Fruit fly (Drosophila melanogaster) whole organism, embryonic: ENCODE data around the gene CG1622.

Experiments
- Atf3 ChIP-seq: fragments of 200-800 bp; sonication (Bioruptor generic); optimal IDR thresholded peaks from 3 replicates; lab custom pipeline; 2016; ENCODE audit warnings: missing biosample characterization, missing genetic modification characterization
- Blimp-1 ChIP-seq: fragments of 200-800 bp; sonication (Bioruptor generic); optimal IDR thresholded peaks from 3 replicates; lab custom pipeline; 2018; ENCODE audit warnings: missing biosample characterization, missing genetic modification characterization, mild to moderate bottlenecking, moderate library complexity, missing genetic modification reagents
- CG11560 ChIP-seq: fragments of 200-800 bp; sonication (Bioruptor generic); IDR thresholded peaks from 3 replicates; pipeline ENCODE4 v1.3.6; 2022; ENCODE audit warnings: missing biosample characterization, missing genetic modification characterization
- CG12744 ChIP-seq: fragments of 200-800 bp; sonication (Bioruptor generic); optimal IDR thresholded peaks from 2 replicates; lab custom pipeline; 2016; ENCODE audit warnings: missing biosample characterization, missing genetic modification characterization
- CG16779 ChIP-seq: fragments of 200-800 bp; sonication (Bioruptor generic); IDR thresholded peaks from 2 replicates; pipeline ENCODE4 v1.3.6; 2022; ENCODE audit warnings: missing biosample characterization, missing genetic modification characterization
- CG16863 ChIP-seq: fragments of 200-800 bp; sonication (Bioruptor generic); optimal IDR thresholded peaks from 3 replicates; lab custom pipeline; 2016; ENCODE audit warnings: missing biosample characterization, missing genetic modification characterization
- CG2129 ChIP-seq: fragments of 200-800 bp; sonication (Bioruptor generic); IDR thresholded peaks from 2 replicates; pipeline ENCODE4 v1.3.6; 2022; ENCODE audit warnings: missing biosample characterization, missing genetic modification characterization; ENCODE audit not compliant: partially characterized antibody
- CG30403 ChIP-seq: fragments of 200-800 bp; sonication (Bioruptor generic); optimal IDR thresholded peaks from 3 replicates; lab custom pipeline; 2016; ENCODE audit warnings: missing biosample characterization, missing genetic modification characterization
- CG31365 ChIP-seq: fragments of 200-800 bp; sonication (Bioruptor generic); optimal IDR thresholded peaks from 2 replicates; lab custom pipeline; 2018; ENCODE audit warnings: missing biosample characterization, mild to moderate bottlenecking, missing genetic modification characterization
- CG3407 ChIP-seq: fragments of 200-800 bp; sonication (Bioruptor generic); optimal IDR thresholded peaks from 2 replicates; lab custom pipeline; 2018; ENCODE audit warnings: missing biosample characterization, mild to moderate bottlenecking, missing genetic modification characterization
- CG34422 ChIP-seq: fragments of 200-800 bp; sonication (Bioruptor generic); IDR thresholded peaks from 3 replicates; pipeline ENCODE4 v1.3.6; 2022; ENCODE audit warnings: missing biosample characterization, missing genetic modification characterization
- CG42726 ChIP-seq: fragments of 200-800 bp; sonication (Bioruptor generic); IDR thresholded peaks from 2 replicates; pipeline ENCODE4 v1.3.6; 2022; ENCODE audit warnings: missing biosample characterization, missing genetic modification characterization; ENCODE audit not compliant: partially characterized antibody
- CG4360 ChIP-seq: fragments of 200-800 bp; sonication (Bioruptor generic); IDR thresholded peaks from 2 replicates; pipeline ENCODE4 v1.3.6; 2022; ENCODE audit warnings: missing biosample characterization, missing genetic modification characterization
- CG4854 ChIP-seq: fragments of 200-800 bp; sonication (Bioruptor generic); optimal IDR thresholded peaks from 2 replicates; lab custom pipeline; 2016; ENCODE audit warnings: missing biosample characterization, missing genetic modification characterization, inconsistent platforms
- CG7357 ChIP-seq: fragments of 200-800 bp; sonication (Bioruptor generic); IDR thresholded peaks from 3 replicates; pipeline ENCODE4 v1.3.6; 2022; ENCODE audit warnings: missing biosample characterization, missing genetic modification characterization
- CG7786 ChIP-seq: fragments of 200-800 bp; sonication (Bioruptor generic); optimal IDR thresholded peaks from 2 replicates; lab custom pipeline; 2016; ENCODE audit warnings: missing biosample characterization, missing genetic modification characterization
- CG8281 ChIP-seq: fragments of 200-800 bp; sonication (Bioruptor generic); optimal IDR thresholded peaks from 2 replicates; lab custom pipeline; 2018; ENCODE audit warnings: missing biosample characterization, mild to moderate bottlenecking, missing genetic modification characterization, moderate library complexity
- CG8388 ChIP-seq: fragments of 200-800 bp; sonication (Bioruptor generic); optimal IDR thresholded peaks from 2 replicates; lab custom pipeline; 2019; ENCODE audit warnings: missing biosample characterization, mild to moderate bottlenecking, missing genetic modification characterization, moderate library complexity
- CG8478 ChIP-seq: fragments of >200 bp; optimal IDR thresholded peaks from 2 replicates; lab custom pipeline; 2018
- CG9609 ChIP-seq: fragments of 200-800 bp; sonication (Bioruptor generic); optimal IDR thresholded peaks from 3 replicates; lab custom pipeline; 2016; ENCODE audit warnings: missing biosample characterization, missing genetic modification characterization
- CoRest ChIP-seq: fragments of 200-800 bp; sonication (Bioruptor generic); optimal IDR thresholded peaks from 3 replicates; lab custom pipeline; 2018; ENCODE audit warnings: missing biosample characterization, mild to moderate bottlenecking, missing genetic modification characterization, moderate library complexity
- Dip3 ChIP-seq: fragments of 200-800 bp; sonication (Bioruptor generic); optimal IDR thresholded peaks from 3 replicates; lab custom pipeline; 2016; ENCODE audit warnings: missing biosample characterization, missing genetic modification characterization
- Dp ChIP-seq: fragments of 200-800 bp; sonication (Bioruptor generic); optimal IDR thresholded peaks from 2 replicates; lab custom pipeline; 2018; ENCODE audit warnings: missing biosample characterization, mild to moderate bottlenecking, missing genetic modification characterization, moderate library complexity
- Dref ChIP-seq: fragments of 200-800 bp; sonication (Bioruptor generic); IDR thresholded peaks from 2 replicates; pipeline ENCODE4 v1.3.6; 2022; ENCODE audit warnings: missing biosample characterization, missing genetic modification characterization
- HmgZ ChIP-seq: fragments of 200-800 bp; sonication (Bioruptor generic); optimal IDR thresholded peaks from 2 replicates; lab custom pipeline; 2018; ENCODE audit warnings: missing biosample characterization, mild to moderate bottlenecking, missing genetic modification characterization
- Hr78 ChIP-seq, 2 experiments: fragments of 200-800 bp in 1 of 2; fragments of >200 bp in 1 of 2; sonication (Bioruptor generic) in 1 of 2; optimal IDR thresholded peaks; 2 replicates each; lab custom pipeline; 2017 to 2019; ENCODE audit warnings: missing biosample characterization in 2 of 2, missing genetic modification characterization in 2 of 2, mild to moderate bottlenecking in 1 of 2, moderate library complexity in 1 of 2
- Meics ChIP-seq: fragments of 200-800 bp; sonication (Bioruptor generic); optimal IDR thresholded peaks from 2 replicates; lab custom pipeline; 2017; ENCODE audit warnings: missing biosample characterization, mild to moderate bottlenecking, missing genetic modification characterization
- Pdp1 ChIP-seq, 2 experiments: fragments of 200-800 bp; sonication (Bioruptor generic); optimal IDR thresholded peaks; 3 replicates each; lab custom pipeline; 2016; ENCODE audit warnings: missing biosample characterization in 2 of 2, missing genetic modification characterization in 2 of 2, mild to moderate bottlenecking in 1 of 2, moderate library complexity in 1 of 2
- Rx ChIP-seq: fragments of 200-800 bp; sonication (Bioruptor generic); IDR thresholded peaks from 2 replicates; pipeline ENCODE4 v1.3.6; 2022; ENCODE audit warnings: missing biosample characterization, missing genetic modification characterization
- Stat92E ChIP-seq, 3 experiments: fragments of >200 bp in 2 of 3; fragments of 200-800 bp in 1 of 3; sonication (Bioruptor generic) in 1 of 3; optimal IDR thresholded peaks; 2 replicates each; lab custom pipeline; 2017 to 2019; ENCODE audit warnings: missing biosample characterization in 3 of 3, missing genetic modification characterization in 3 of 3, mild to moderate bottlenecking in 1 of 3, moderate library complexity in 1 of 3
- Vsx1 ChIP-seq: fragments of 200-800 bp; sonication (Bioruptor generic); optimal IDR thresholded peaks from 2 replicates; lab custom pipeline; 2017; ENCODE audit warnings: missing biosample characterization, mild to moderate bottlenecking, missing genetic modification characterization, missing genetic modification reagents
- Xrp1 ChIP-seq: fragments of 200-800 bp; sonication (Bioruptor generic); IDR thresholded peaks from 2 replicates; pipeline ENCODE4 v1.3.6; 2022; ENCODE audit warnings: missing biosample characterization, missing genetic modification characterization
- amos ChIP-seq: fragments of 200-800 bp; sonication (Bioruptor generic); IDR thresholded peaks from 2 replicates; pipeline ENCODE4 v1.3.6; 2022; ENCODE audit warnings: missing biosample characterization, missing genetic modification characterization; ENCODE audit not compliant: partially characterized antibody
- az2 ChIP-seq: fragments of 200-800 bp; sonication (Bioruptor generic); optimal IDR thresholded peaks from 3 replicates; lab custom pipeline; 2016; ENCODE audit warnings: missing biosample characterization, missing genetic modification characterization
- bowl ChIP-seq: fragments of 200-800 bp; sonication (Bioruptor generic); IDR thresholded peaks from 2 replicates; pipeline ENCODE4 v1.3.6; 2022; ENCODE audit warnings: missing biosample characterization, missing genetic modification characterization
- corto ChIP-seq: fragments of 200-800 bp; sonication (Bioruptor generic); optimal IDR thresholded peaks from 2 replicates; lab custom pipeline; 2016; ENCODE audit warnings: missing biosample characterization, mild to moderate bottlenecking, missing genetic modification characterization, moderate library complexity
- crc ChIP-seq: fragments of 200-800 bp; sonication (Bioruptor generic); optimal IDR thresholded peaks from 2 replicates; lab custom pipeline; 2016; ENCODE audit warnings: missing biosample characterization, missing genetic modification characterization
- dm ChIP-seq: fragments of 200-800 bp; sonication (Bioruptor generic); optimal IDR thresholded peaks from 3 replicates; lab custom pipeline; 2016; ENCODE audit warnings: missing biosample characterization, missing genetic modification characterization
- dmrt11E ChIP-seq: fragments of 200-800 bp; sonication (Bioruptor generic); optimal IDR thresholded peaks from 3 replicates; lab custom pipeline; 2018; ENCODE audit warnings: missing biosample characterization, mild to moderate bottlenecking, missing genetic modification characterization, moderate library complexity
- fu2 ChIP-seq: fragments of 200-800 bp; sonication (Bioruptor generic); optimal IDR thresholded peaks from 2 replicates; lab custom pipeline; 2016; ENCODE audit warnings: missing biosample characterization, missing genetic modification characterization
- gsb ChIP-seq: fragments of 200-800 bp; sonication (Bioruptor generic); IDR thresholded peaks from 2 replicates; pipeline ENCODE4 v1.3.6; 2022; ENCODE audit warnings: missing biosample characterization, missing genetic modification characterization
- jing ChIP-seq: fragments of 200-800 bp; sonication (Bioruptor generic); optimal IDR thresholded peaks from 2 replicates; lab custom pipeline; 2018; ENCODE audit warnings: missing biosample characterization, mild to moderate bottlenecking, missing genetic modification characterization
- knrl ChIP-seq: fragments of 200-800 bp; sonication (Bioruptor generic); IDR thresholded peaks from 3 replicates; pipeline ENCODE4 v1.3.6; 2022; ENCODE audit warnings: missing biosample characterization, missing genetic modification characterization; ENCODE audit not compliant: partially characterized antibody
- pb ChIP-seq: fragments of 200-800 bp; sonication (Bioruptor generic); optimal IDR thresholded peaks from 3 replicates; lab custom pipeline; 2016; ENCODE audit warnings: missing biosample characterization, missing genetic modification characterization
- rib ChIP-seq: fragments of 200-800 bp; sonication (Bioruptor generic); IDR thresholded peaks from 2 replicates; pipeline ENCODE4 v1.3.6; 2022; ENCODE audit warnings: missing biosample characterization, missing genetic modification characterization
- sens-2 ChIP-seq: fragments of 200-800 bp; sonication (Bioruptor generic); IDR thresholded peaks from 2 replicates; pipeline ENCODE4 v1.3.6; 2022; ENCODE audit warnings: missing biosample characterization, missing genetic modification characterization
- tll ChIP-seq, 2 experiments: fragments of 200-800 bp in 1 of 2; fragments of >200 bp in 1 of 2; sonication (Bioruptor generic) in 1 of 2; optimal IDR thresholded peaks; 2 replicates each; lab custom pipeline; 2017 to 2019; ENCODE audit warnings: missing biosample characterization in 2 of 2, missing genetic modification characterization in 2 of 2, mild to moderate bottlenecking in 1 of 2, moderate library complexity in 1 of 2
- unc-4 ChIP-seq: fragments of 200-800 bp; sonication (Bioruptor generic); IDR thresholded peaks from 2 replicates; pipeline ENCODE4 v1.3.6; 2022; ENCODE audit warnings: missing biosample characterization, missing genetic modification characterization; ENCODE audit not compliant: partially characterized antibody
- vnd ChIP-seq: fragments of 200-800 bp; sonication (Bioruptor generic); IDR thresholded peaks from 3 replicates; pipeline ENCODE4 v1.3.6; 2022; ENCODE audit warnings: missing biosample characterization, missing genetic modification characterization; ENCODE audit not compliant: partially characterized antibody
- yki ChIP-seq: fragments of >200 bp; optimal IDR thresholded peaks from 3 replicates; lab custom pipeline; 2018

The CG1622 gene

DNA sequence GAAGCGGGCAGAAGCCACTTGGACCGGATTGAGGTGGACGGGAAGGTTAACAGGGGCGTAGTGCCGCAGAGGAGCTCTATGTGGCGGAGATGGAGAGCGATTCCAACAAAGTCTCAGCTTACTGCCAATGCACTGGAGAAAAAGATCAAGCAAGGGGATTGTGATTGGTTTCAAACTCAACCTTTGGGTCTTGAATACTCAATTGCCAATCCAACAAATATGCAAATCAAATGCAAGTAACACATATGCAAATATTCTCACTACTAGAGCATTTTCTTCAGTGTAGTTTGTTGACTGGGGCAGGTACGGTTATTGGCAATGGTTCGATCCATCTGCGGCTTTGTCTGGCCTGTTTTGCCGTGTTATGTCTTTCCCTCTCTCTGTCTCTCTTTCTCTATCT, 45.6 kb upstream of the CG1622 start (continued):
- TF ChIP-seq CG2129 (GFP tag; lab: Robert Waterston, UW) (no peak), Xrp1 (GFP tag; lab: Robert Waterston, UW) (peak; percentile 81), fu2 (peak; percentile 47), Meics (GFP tag; lab: Kevin White, UChicago) (peak; percentile 71), CG12744 (GFP tag; lab: Kevin White, UChicago) (peak; percentile 29), CG8281 (tag; lab: Kevin White, UChicago) (peak; percentile 66), Pdp1 (GFP tag; optimal IDR thresholded peaks at IDR 0.05; lab: Kevin White, UChicago) (peak; percentile 86 to 92), yki (lab: Kevin White, UChicago) (no peak), CG11560 (tag; lab: Robert Waterston, UW) (peak; percentile 66), dmrt11E (peak; percentile 24), CG31365 (tag; lab: Kevin White, UChicago) (peak; percentile 51), rib (GFP tag; lab: Robert Waterston, UW) (peak; percentile 63; the same call in 1 of the 2 replicates), corto (peak; percentile 86), az2 (GFP tag; lab: Kevin White, UChicago) (peak; percentile 75), Blimp-1 (GFP tag; lab: Kevin White, UChicago) (peak; percentile 77), CG8388 (GFP tag; lab: Kevin White, UChicago) (peak; percentile 68), CG3407 (peak; percentile 58), CoRest (peak; percentile 66), CG16779 (GFP tag; lab: Robert Waterston, UW) (peak; percentile 64; the same call in 1 of the 2 replicates), Dref (GFP tag; lab: Robert Waterston, UW) (0 out of 2 replicates have a peak, but pooled peaks have one; percentile 18), dm (GFP tag; lab: Kevin White, UChicago) (peak; percentile 51), CG42726 (GFP tag; lab: Robert Waterston, UW) (no peak), crc (GFP tag; lab: Kevin White, UChicago) (peak; percentile 63), bowl (GFP tag; lab: Robert Waterston, UW) (no peak), CG7786 (GFP tag; lab: Kevin White, UChicago) (peak; percentile 71), tll (GFP tag; optimal IDR thresholded peaks at IDR 0.05; lab: Kevin White, UChicago) (peak in 1 of 2 experiments; percentile 0), Stat92E (GFP tag; optimal IDR thresholded peaks at IDR 0.05; lab: Kevin White, UChicago) (no peak), Hr78 (GFP tag; optimal IDR thresholded peaks at IDR 0.05; lab: Kevin White, UChicago) (peak in 1 of 2 experiments; percentile 58), jing (GFP tag; lab: Kevin White, UChicago) (peak; percentile 72), HmgZ (tag; lab: Kevin White, UChicago) (peak; percentile 59), pb (peak; percentile 82), knrl (GFP tag; lab: Robert Waterston, UW) (no peak), Atf3 (GFP tag; lab: Kevin White, UChicago) (peak; percentile 63), CG4360 (GFP tag; lab: Robert Waterston, UW) (no peak), Rx (peak; percentile 78), CG9609 (GFP tag; lab: Kevin White, UChicago) (peak; percentile 76), gsb (GFP tag; lab: Robert Waterston, UW) (peak; percentile 50), Dp (GFP tag; lab: Kevin White, UChicago) (no peak), unc-4 (GFP tag; lab: Robert Waterston, UW) (no peak), sens-2 (GFP tag; lab: Robert Waterston, UW) (peak; percentile 52; the same call in 1 of the 2 replicates), CG7357 (GFP tag; lab: Robert Waterston, UW) (peak; percentile 70), CG4854 (GFP tag; lab: Kevin White, UChicago) (peak; percentile 58), vnd (GFP tag; lab: Robert Waterston, UW) (no peak), CG8478 (lab: Kevin White, UChicago) (no peak), Dip3 (GFP tag; lab: Kevin White, UChicago) (peak; percentile 83), amos (GFP tag; lab: Robert Waterston, UW) (no peak), CG16863 (GFP tag; lab: Kevin White, UChicago) (peak; percentile 74), CG34422 (GFP tag; lab: Robert Waterston, UW) (peak; percentile 84), Vsx1 (GFP tag; lab: Kevin White, UChicago) (peak; percentile 6), CG30403 (peak; percentile 84)
